Worm (Caenorhabditis elegans) whole organism, young adult: ENCODE results near the gene ZC53.22.

ENCODE experiments used
- B0261.1 ChIP-seq: sonication (generic microtip); optimal IDR thresholded peaks from 2 replicates; lab custom pipeline; 2016; ENCODE audit warnings: mild to moderate bottlenecking, missing genetic modification characterization, moderate library complexity, missing compliant biosample characterization
- B0336.3 ChIP-seq: fragments of 200-800 bp; sonication (Bioruptor generic); IDR thresholded peaks from 2 replicates; pipeline ENCODE4 v1.3.6; 2022; ENCODE audit warnings: missing genetic modification characterization, missing compliant biosample characterization
- F10E7.11 ChIP-seq: sonication (generic microtip); optimal IDR thresholded peaks from 2 replicates; lab custom pipeline; 2017; ENCODE audit warnings: mild to moderate bottlenecking, missing genetic modification characterization, moderate library complexity, missing compliant biosample characterization
- F22D6.2 ChIP-seq: sonication (generic microtip); optimal IDR thresholded peaks from 2 replicates; lab custom pipeline; 2016; ENCODE audit warnings: mild to moderate bottlenecking, missing genetic modification characterization, missing compliant biosample characterization
- F33H1.4 ChIP-seq: fragments of 200-800 bp; sonication (Bioruptor generic); IDR thresholded peaks from 2 replicates; pipeline ENCODE4 v1.3.6; 2022; ENCODE audit warnings: missing genetic modification reagents, missing genetic modification characterization, missing compliant biosample characterization
- F52B5.7 ChIP-seq: sonication (generic microtip); optimal IDR thresholded peaks from 2 replicates; lab custom pipeline; 2016; ENCODE audit warnings: mild to moderate bottlenecking, missing genetic modification characterization, missing compliant biosample characterization
- F57C9.4 ChIP-seq: sonication (generic microtip); optimal IDR thresholded peaks from 2 replicates; lab custom pipeline; 2017; ENCODE audit warnings: mild to moderate bottlenecking, missing genetic modification characterization, missing compliant biosample characterization
- K11D2.4 ChIP-seq: fragments of 200-800 bp; sonication (Bioruptor generic); IDR thresholded peaks from 2 replicates; pipeline ENCODE4 v1.3.6; 2022; ENCODE audit warnings: missing genetic modification reagents, missing genetic modification characterization, missing compliant biosample characterization
- K12H6.12 ChIP-seq: fragments of 200-800 bp; sonication (Bioruptor generic); optimal IDR thresholded peaks from 2 replicates; lab custom pipeline; 2018; ENCODE audit warnings: mild to moderate bottlenecking, missing genetic modification characterization, missing compliant biosample characterization
- Y53F4B.3 ChIP-seq: fragments of 200-800 bp; sonication (Bioruptor generic); IDR thresholded peaks from 2 replicates; pipeline ENCODE4 v1.3.6; 2022; ENCODE audit warnings: missing genetic modification reagents, missing genetic modification characterization, missing compliant biosample characterization
- aptf-3 ChIP-seq: fragments of 200-800 bp; sonication (Bioruptor generic); IDR thresholded peaks from 2 replicates; pipeline ENCODE4 v1.3.6; 2022; ENCODE audit warnings: missing genetic modification characterization, missing compliant biosample characterization
- athp-1 ChIP-seq: sonication (generic microtip); optimal IDR thresholded peaks from 2 replicates; lab custom pipeline; 2017; ENCODE audit warnings: mild to moderate bottlenecking, missing genetic modification characterization, missing compliant biosample characterization
- attf-3 ChIP-seq: fragments of 200-800 bp; sonication (Bioruptor generic); conservative IDR thresholded peaks from 2 replicates; pipeline ENCODE4 v1.3.6; 2022; ENCODE audit warnings: missing genetic modification reagents, missing genetic modification characterization, missing compliant biosample characterization
- bed-1 ChIP-seq: fragments of 200-800 bp; sonication (Bioruptor generic); IDR thresholded peaks from 2 replicates; pipeline ENCODE4 v1.3.6; 2022; ENCODE audit warnings: missing genetic modification reagents, missing genetic modification characterization, missing compliant biosample characterization
- cebp-1 ChIP-seq, 2 experiments: fragments of 200-800 bp in 1 of 2; sonication (Bioruptor generic) in 1 of 2; sonication (generic microtip) in 1 of 2; IDR thresholded peaks in 1 of 2; optimal IDR thresholded peaks in 1 of 2; 2 replicates each; pipeline versions ENCODE4 v1.3.6 to Lab custom; 2017 to 2022; ENCODE audit warnings: missing compliant biosample characterization in 2 of 2, missing genetic modification characterization in 2 of 2, mild to moderate bottlenecking in 1 of 2, missing genetic modification reagents in 1 of 2, moderate library complexity in 1 of 2
- ceh-40 ChIP-seq: fragments of 200-800 bp; sonication (Bioruptor generic); IDR thresholded peaks from 2 replicates; pipeline ENCODE4 v1.3.6; 2022; ENCODE audit warnings: missing genetic modification characterization, missing compliant biosample characterization
- ceh-91 ChIP-seq: fragments of 200-800 bp; sonication (Bioruptor generic); IDR thresholded peaks from 2 replicates; pipeline ENCODE4 v1.3.6; 2022; ENCODE audit warnings: missing genetic modification reagents, missing genetic modification characterization, missing compliant biosample characterization
- dox-1 ChIP-seq: fragments of 200-800 bp; sonication (Bioruptor generic); IDR thresholded peaks from 2 replicates; pipeline ENCODE4 v1.3.6; 2022; ENCODE audit warnings: missing genetic modification reagents, missing genetic modification characterization, missing compliant biosample characterization
- efl-1 ChIP-seq: fragments of 150-350 bp; optimal IDR thresholded peaks from 2 replicates; lab custom pipeline; 2014; ENCODE audit warnings: missing biosample characterization, missing genetic modification reagents, missing genetic modification characterization
- egl-44 ChIP-seq: fragments of 200-800 bp; sonication (Bioruptor generic); IDR thresholded peaks from 2 replicates; pipeline ENCODE4 v1.3.6; 2022; ENCODE audit warnings: missing genetic modification reagents, missing genetic modification characterization, missing compliant biosample characterization
- egrh-3 ChIP-seq: fragments of 200-800 bp; sonication (Bioruptor generic); IDR thresholded peaks from 2 replicates; pipeline ENCODE4 v1.3.6; 2022; ENCODE audit warnings: missing genetic modification reagents, missing genetic modification characterization, missing compliant biosample characterization
- ets-4 ChIP-seq: fragments of 200-800 bp; sonication (Bioruptor generic); optimal IDR thresholded peaks from 2 replicates; lab custom pipeline; 2018; ENCODE audit warnings: mild to moderate bottlenecking, missing genetic modification characterization, missing compliant biosample characterization
- hlh-26 ChIP-seq: fragments of 200-800 bp; sonication (Bioruptor generic); conservative IDR thresholded peaks from 2 replicates; pipeline ENCODE4 v1.3.6; 2022; ENCODE audit warnings: missing genetic modification reagents, missing genetic modification characterization, missing compliant biosample characterization
- hmg-20 ChIP-seq: fragments of 200-800 bp; sonication (Bioruptor generic); IDR thresholded peaks from 2 replicates; pipeline ENCODE4 v1.3.6; 2022; ENCODE audit warnings: missing genetic modification reagents, missing genetic modification characterization, missing compliant biosample characterization
- hrde-1 ChIP-seq: sonication (generic microtip); optimal IDR thresholded peaks from 2 replicates; lab custom pipeline; 2016; ENCODE audit warnings: missing genetic modification characterization, mild to moderate bottlenecking, missing compliant biosample characterization, moderate library complexity, missing genotype, missing genetic modification reagents, borderline replicate concordance
- let-526 ChIP-seq: fragments of 200-800 bp; sonication (Bioruptor generic); IDR thresholded peaks from 2 replicates; pipeline ENCODE4 v1.3.6; 2022; ENCODE audit warnings: missing genetic modification reagents, missing genetic modification characterization, missing compliant biosample characterization
- lin-35 ChIP-seq, 3 experiments: fragments of 150-350 bp in 2 of 3; sonication (generic microtip) in 1 of 3; optimal IDR thresholded peaks; 2 replicates each; lab custom pipeline; 2014 to 2018; ENCODE audit warnings: missing biosample characterization in 3 of 3, missing genetic modification characterization in 3 of 3, missing genetic modification reagents in 3 of 3
- lir-1 ChIP-seq: fragments of 200-800 bp; sonication (Bioruptor generic); conservative IDR thresholded peaks from 2 replicates; pipeline ENCODE4 v1.3.6; 2022; ENCODE audit warnings: missing genetic modification reagents, missing genetic modification characterization, missing compliant biosample characterization
- lsy-27 ChIP-seq: sonication (generic microtip); optimal IDR thresholded peaks from 2 replicates; lab custom pipeline; 2017; ENCODE audit warnings: missing genetic modification characterization, mild to moderate bottlenecking, missing compliant biosample characterization, antibody characterized with exemption, missing genotype, borderline replicate concordance; ENCODE audit not compliant: insufficient read depth
- madf-6 ChIP-seq: fragments of 200-800 bp; sonication (Bioruptor generic); IDR thresholded peaks from 2 replicates; pipeline ENCODE4 v1.3.6; 2022; ENCODE audit warnings: missing genetic modification reagents, missing genetic modification characterization, missing compliant biosample characterization
- mel-28 ChIP-seq: sonication (generic microtip); optimal IDR thresholded peaks from 2 replicates; lab custom pipeline; 2016; ENCODE audit warnings: borderline replicate concordance, mild to moderate bottlenecking, missing genetic modification characterization, missing compliant biosample characterization
- nhr-179 ChIP-seq: sonication (generic microtip); optimal IDR thresholded peaks from 2 replicates; lab custom pipeline; 2016; ENCODE audit warnings: mild to moderate bottlenecking, missing genetic modification characterization, missing compliant biosample characterization
- nhr-27 ChIP-seq: fragments of 200-800 bp; sonication (Bioruptor generic); optimal IDR thresholded peaks from 2 replicates; lab custom pipeline; 2018; ENCODE audit warnings: mild to moderate bottlenecking, missing genetic modification characterization, moderate library complexity, missing compliant biosample characterization
- nhr-80 ChIP-seq: sonication (generic microtip); optimal IDR thresholded peaks from 2 replicates; lab custom pipeline; 2016; ENCODE audit warnings: missing genetic modification characterization, missing compliant biosample characterization
- rcor-1 ChIP-seq: fragments of 200-800 bp; sonication (Bioruptor generic); IDR thresholded peaks from 2 replicates; pipeline ENCODE4 v1.3.6; 2022; ENCODE audit warnings: missing genetic modification reagents, missing genetic modification characterization, missing compliant biosample characterization
- snpc-1.1 ChIP-seq: sonication (generic microtip); optimal IDR thresholded peaks from 2 replicates; lab custom pipeline; 2017; ENCODE audit warnings: missing genetic modification characterization, mild to moderate bottlenecking, missing compliant biosample characterization, antibody characterized with exemption, moderate library complexity, missing genotype, missing genetic modification reagents; ENCODE audit not compliant: insufficient read depth
- snpc-1.3 ChIP-seq: sonication (generic microtip); optimal IDR thresholded peaks from 2 replicates; lab custom pipeline; 2017; ENCODE audit warnings: missing genetic modification characterization, mild to moderate bottlenecking, missing compliant biosample characterization, antibody characterized with exemption, moderate library complexity, missing genotype, missing genetic modification reagents; ENCODE audit not compliant: insufficient read depth
- tbx-9 ChIP-seq: sonication (generic microtip); optimal IDR thresholded peaks from 2 replicates; lab custom pipeline; 2016; ENCODE audit warnings: borderline replicate concordance, missing genetic modification characterization, inconsistent platforms, missing compliant biosample characterization
- tlf-1 ChIP-seq: fragments of 200-800 bp; sonication (Bioruptor generic); optimal IDR thresholded peaks from 2 replicates; lab custom pipeline; 2018; ENCODE audit warnings: mild to moderate bottlenecking, missing genetic modification characterization, missing compliant biosample characterization
- unc-62 ChIP-seq: fragments of 150-350 bp; optimal IDR thresholded peaks from 2 replicates; lab custom pipeline; 2014; ENCODE audit warnings: missing biosample characterization, missing genetic modification reagents, missing genetic modification characterization
- xnd-1 ChIP-seq: sonication (generic microtip); optimal IDR thresholded peaks from 2 replicates; lab custom pipeline; 2016; ENCODE audit warnings: missing genotype, missing genetic modification reagents, missing genetic modification characterization, missing compliant biosample characterization
- zim-3 ChIP-seq: sonication (generic microtip); optimal IDR thresholded peaks from 2 replicates; lab custom pipeline; 2017; ENCODE audit warnings: mild to moderate bottlenecking, missing genetic modification characterization, moderate library complexity, missing compliant biosample characterization
- ztf-22 ChIP-seq: fragments of 200-800 bp; sonication (Bioruptor generic); optimal IDR thresholded peaks from 2 replicates; lab custom pipeline; 2018; ENCODE audit warnings: mild to moderate bottlenecking, missing genetic modification characterization, moderate library complexity, missing compliant biosample characterization
- ztf-28 ChIP-seq: fragments of 200-800 bp; sonication (Bioruptor generic); IDR thresholded peaks from 2 replicates; pipeline ENCODE4 v1.3.6; 2022; ENCODE audit warnings: missing genetic modification reagents, missing genetic modification characterization, missing compliant biosample characterization
- ztf-6 ChIP-seq: fragments of 200-800 bp; sonication (Bioruptor generic); IDR thresholded peaks from 2 replicates; pipeline ENCODE4 v1.3.6; 2022; ENCODE audit warnings: missing genetic modification reagents, missing genetic modification characterization, missing compliant biosample characterization

The ZC53.22 gene

DNA sequence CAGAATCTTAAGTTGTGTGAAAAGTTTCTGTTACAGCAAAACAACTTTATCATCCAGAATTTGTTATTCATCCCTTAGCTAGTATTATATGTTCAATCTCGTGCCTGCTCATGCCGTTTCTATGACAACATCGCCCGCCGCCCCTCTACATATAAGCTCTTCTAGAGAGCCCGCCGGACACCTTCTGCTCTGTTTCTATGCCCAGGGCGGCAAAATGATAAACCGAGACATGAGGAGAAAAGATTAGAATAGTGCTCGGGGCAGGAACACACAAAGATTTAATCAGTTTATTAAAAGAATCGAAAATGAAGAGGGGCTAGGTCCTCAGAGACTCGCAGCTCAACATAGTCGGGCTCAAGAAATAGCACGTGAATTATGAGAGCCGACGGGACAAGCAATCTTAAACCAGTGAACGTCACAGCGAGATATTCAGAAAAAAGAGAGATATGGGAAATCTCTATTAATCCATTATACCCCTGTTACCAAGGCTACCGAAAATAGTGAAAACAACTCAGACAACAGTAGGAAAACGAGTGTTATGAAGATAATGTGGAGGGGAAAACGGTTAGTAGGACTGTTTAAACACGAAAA, 33.7 kb downstream of the ZC53.22 start (continued):
- TF ChIP-seq F10E7.11 (tag; lab: Kevin White, UChicago) (peak; percentile 31), snpc-1.1 (tag; lab: Kevin White, UChicago) (no peak), tlf-1 (peak; percentile 72), F57C9.4 (tag; lab: Kevin White, UChicago) (no peak), bed-1 (GFP tag; lab: Robert Waterston, UW) (no peak), rcor-1 (peak; percentile 62; the same call in 1 of the 2 replicates), ets-4 (peak; percentile 9)
- TF ChIP-seq, all 124 proteins: peak for 30

- TF ChIP-seq lsy-27 (peak; percentile 52), hlh-26 (no peak), K12H6.12 (tag; lab: Kevin White, UChicago) (peak; percentile 52), egl-44 (no peak), K11D2.4 (GFP tag; lab: Robert Waterston, UW) (peak; percentile 49; the same call in 1 of the 2 replicates), snpc-1.1 (tag; lab: Kevin White, UChicago) (peak; percentile 72), efl-1 (GFP tag; lab: Kevin White, UChicago) (no peak), zim-3 (tag; lab: Kevin White, UChicago) (no peak), attf-3 (GFP tag; lab: Robert Waterston, UW) (no peak), snpc-1.3 (tag; lab: Kevin White, UChicago) (peak; percentile 82), unc-62 (GFP tag; lab: Kevin White, UChicago) (no peak), rcor-1 (peak; percentile 65), let-526 (GFP tag; lab: Robert Waterston, UW) (peak; percentile 68; the same call in 1 of the 2 replicates), athp-1 (tag; lab: Kevin White, UChicago) (no peak), xnd-1 (tag; lab: Kevin White, UChicago) (no peak), nhr-27 (no peak), nhr-179 (peak; percentile 6), ztf-6 (GFP tag; lab: Robert Waterston, UW) (no peak), aptf-3 (GFP tag; lab: Robert Waterston, UW) (no peak), hmg-20 (GFP tag; lab: Robert Waterston, UW) (peak; percentile 85), lin-35 (GFP tag; optimal IDR thresholded peaks at IDR 0.05; lab: Kevin White, UChicago) (no peak), cebp-1 (GFP tag; IDR thresholded peaks at IDR 0.05; lab: Robert Waterston, UW) (no peak), cebp-1 (tag; optimal IDR thresholded peaks at IDR 0.05; lab: Kevin White, UChicago) (no peak), lir-1 (GFP tag; lab: Robert Waterston, UW) (0 out of 2 replicates have a peak, but pooled peaks have one; percentile 61), hrde-1 (tag; lab: Kevin White, UChicago) (peak; percentile 14), F33H1.4 (no peak), F52B5.7 (tag; lab: Kevin White, UChicago) (peak; percentile 56), F22D6.2 (peak; percentile 1), tbx-9 (tag; lab: Kevin White, UChicago) (no peak), nhr-80 (tag; lab: Kevin White, UChicago) (no peak), ztf-28 (GFP tag; lab: Robert Waterston, UW) (no peak), F10E7.11 (tag; lab: Kevin White, UChicago) (no peak), ztf-22 (no peak), Y53F4B.3 (0 out of 2 replicates have a peak, but pooled peaks have one; percentile 24), mel-28 (tag; lab: Kevin White, UChicago) (no peak), ceh-91 (no peak), egrh-3 (GFP tag; lab: Robert Waterston, UW) (no peak), B0336.3 (GFP tag; lab: Robert Waterston, UW) (no peak), madf-6 (GFP tag; lab: Robert Waterston, UW) (no peak), B0261.1 (peak; percentile 95), ceh-40 (GFP tag; lab: Robert Waterston, UW) (no peak), dox-1 (GFP tag; lab: Robert Waterston, UW) (no peak)
Observed at ce11 chrX:1880665-1881064, 41.5 kb downstream of the ZC53.22 start.
